Worm (Caenorhabditis elegans) whole organism, L2 larva: ENCODE data around the gene tbc-8.

Experiments used
- Y55F3AM.14 ChIP-seq: fragments of 200-800 bp; sonication (Bioruptor generic); optimal IDR thresholded peaks from 2 replicates; lab custom pipeline; 2018; ENCODE audit warnings: mild to moderate bottlenecking, missing genetic modification characterization, missing compliant biosample characterization
- blmp-1 ChIP-seq: sonication (generic microtip); optimal IDR thresholded peaks from 2 replicates; lab custom pipeline; 2017; ENCODE audit warnings: missing genetic modification characterization, mild to moderate bottlenecking, missing compliant biosample characterization, antibody characterized with exemption, moderate library complexity; ENCODE audit not compliant: insufficient read depth
- egl-27 ChIP-seq: sonication (generic microtip); optimal IDR thresholded peaks from 3 replicates; lab custom pipeline; 2017; ENCODE audit warnings: missing biosample characterization, missing genetic modification reagents, missing genetic modification characterization
- elt-3 ChIP-seq: sonication (generic microtip); optimal IDR thresholded peaks from 2 replicates; lab custom pipeline; 2017; ENCODE audit warnings: missing biosample characterization, missing genetic modification characterization
- lin-11 ChIP-seq: fragments of 150-350 bp; sonication (generic microtip); optimal IDR thresholded peaks from 2 replicates; lab custom pipeline; 2014; ENCODE audit warnings: missing biosample characterization, missing genetic modification characterization, inconsistent platforms, mixed read lengths
- lin-13 ChIP-seq: fragments of 150-350 bp; optimal IDR thresholded peaks from 2 replicates; lab custom pipeline; 2014; ENCODE audit warnings: missing biosample characterization, missing genetic modification reagents, missing genetic modification characterization
- lin-39 ChIP-seq: fragments of 150-350 bp; optimal IDR thresholded peaks from 2 replicates; lab custom pipeline; 2014; ENCODE audit warnings: missing biosample characterization, missing genetic modification reagents, missing genetic modification characterization
- mdl-1 ChIP-seq, 2 experiments: fragments of 150-350 bp in 1 of 2; sonication (generic microtip) in 1 of 2; optimal IDR thresholded peaks; 2 replicates each; lab custom pipeline; 2017; ENCODE audit warnings: missing biosample characterization in 2 of 2, missing genetic modification characterization in 2 of 2
- skn-1 ChIP-seq: sonication (generic microtip); optimal IDR thresholded peaks from 2 replicates; lab custom pipeline; 2017; ENCODE audit warnings: missing biosample characterization, missing genetic modification characterization
- sma-3 ChIP-seq: sonication (generic microtip); optimal IDR thresholded peaks from 2 replicates; lab custom pipeline; 2016; ENCODE audit warnings: missing genetic modification reagents, missing genetic modification characterization, missing compliant biosample characterization
- sma-9 ChIP-seq, 2 experiments: fragments of 150-350 bp in 1 of 2; sonication (generic microtip) in 1 of 2; optimal IDR thresholded peaks; 2 replicates each; lab custom pipeline; 2014 to 2016; ENCODE audit warnings: missing genetic modification characterization in 2 of 2, mild to moderate bottlenecking in 1 of 2, missing biosample characterization in 1 of 2, missing compliant biosample characterization in 1 of 2, missing genetic modification reagents in 1 of 2, moderate library complexity in 1 of 2
- snpc-4 ChIP-seq: fragments of 150-350 bp; optimal IDR thresholded peaks from 2 replicates; lab custom pipeline; 2014; ENCODE audit warnings: missing biosample characterization, missing genetic modification characterization
- unc-39 ChIP-seq: fragments of 150-350 bp; optimal IDR thresholded peaks from 2 replicates; lab custom pipeline; 2014; ENCODE audit warnings: missing biosample characterization, missing genetic modification characterization
- zag-1 ChIP-seq: fragments of 150-350 bp; optimal IDR thresholded peaks from 2 replicates; lab custom pipeline; 2014; ENCODE audit warnings: missing biosample characterization, missing genetic modification characterization

DNA sequence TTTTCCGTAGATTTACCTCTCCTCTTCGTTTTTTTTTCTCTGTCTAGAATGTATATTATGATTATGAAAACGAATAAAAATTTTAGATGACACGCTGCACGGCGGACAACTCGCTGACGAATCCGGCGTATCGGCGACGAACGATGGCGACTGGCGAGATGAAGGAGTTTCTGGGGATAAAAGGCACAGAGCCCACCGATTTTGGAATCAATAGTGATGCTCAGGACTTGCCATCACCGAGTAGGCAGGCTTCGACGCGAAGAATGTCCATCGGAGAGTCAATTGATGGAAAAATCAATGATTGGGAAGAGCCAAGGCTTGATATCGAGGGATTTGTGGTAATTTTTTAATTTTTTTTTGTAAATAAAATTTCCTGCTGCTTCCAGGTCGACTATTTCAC is 29.7 kb upstream of the tbc-8 start, which contains the start of gene ced-9:
- no peak for TF ChIP-seq lin-39 (tag; lab: Kevin White, UChicago)
- no peak for TF ChIP-seq lin-11 (tag; lab: Kevin White, UChicago)
- no peak for TF ChIP-seq elt-3 (tag; lab: Kevin White, UChicago)
- TF ChIP-seq unc-39 (tag; lab: Kevin White, UChicago): no peak
- no peak for TF ChIP-seq egl-27 (tag; lab: Kevin White, UChicago)
- no peak for TF ChIP-seq blmp-1
- TF ChIP-seq mdl-1 (tag; optimal IDR thresholded peaks at IDR 0.05; lab: Kevin White, UChicago): no peak
- no peak for TF ChIP-seq Y55F3AM.14 (GFP tag; lab: Kevin White, UChicago)
- TF ChIP-seq skn-1 (tag; lab: Kevin White, UChicago): no peak
- no peak for TF ChIP-seq sma-3 (GFP tag; lab: Kevin White, UChicago)
- no peak for TF ChIP-seq snpc-4 (tag; lab: Kevin White, UChicago)
- TF ChIP-seq zag-1 (tag; lab: Kevin White, UChicago): no peak
- no peak for TF ChIP-seq sma-9 (GFP tag; optimal IDR thresholded peaks at IDR 0.05; lab: Kevin White, UChicago)
- no peak for TF ChIP-seq sma-9 (tag; optimal IDR thresholded peaks at IDR 0.05; lab: Kevin White, UChicago)
- no peak for TF ChIP-seq lin-13
